Worm (Caenorhabditis elegans) whole organism, midembryonic: Measurements from ENCODE around the gene Y75B8A.28.

Source experiments
- cog-1 ChIP-seq: sonication (generic microtip); optimal IDR thresholded peaks from 2 replicates; lab custom pipeline; 2016; ENCODE audit warnings: missing genetic modification characterization, missing compliant biosample characterization
- klf-2 ChIP-seq: fragments of 200-800 bp; sonication (Bioruptor generic); conservative IDR thresholded peaks from 2 replicates; pipeline ENCODE4 v1.3.6; 2022; ENCODE audit warnings: missing genetic modification reagents, missing genetic modification characterization, missing compliant biosample characterization
- med-1 ChIP-seq: sonication (generic microtip); optimal IDR thresholded peaks from 2 replicates; lab custom pipeline; 2017; ENCODE audit warnings: missing genetic modification characterization, mild to moderate bottlenecking, missing compliant biosample characterization, antibody characterized with exemption, missing genetic modification reagents; ENCODE audit not compliant: insufficient read depth
- tab-1 ChIP-seq: fragments of 200-800 bp; sonication (Bioruptor generic); IDR thresholded peaks from 2 replicates; pipeline ENCODE4 v1.3.6; 2022; ENCODE audit warnings: missing genetic modification characterization, missing compliant biosample characterization
- ztf-29 ChIP-seq: fragments of 200-800 bp; sonication (Bioruptor generic); IDR thresholded peaks from 2 replicates; pipeline ENCODE4 v1.3.6; 2022; ENCODE audit warnings: missing genetic modification reagents, missing genetic modification characterization, missing compliant biosample characterization

DNA sequence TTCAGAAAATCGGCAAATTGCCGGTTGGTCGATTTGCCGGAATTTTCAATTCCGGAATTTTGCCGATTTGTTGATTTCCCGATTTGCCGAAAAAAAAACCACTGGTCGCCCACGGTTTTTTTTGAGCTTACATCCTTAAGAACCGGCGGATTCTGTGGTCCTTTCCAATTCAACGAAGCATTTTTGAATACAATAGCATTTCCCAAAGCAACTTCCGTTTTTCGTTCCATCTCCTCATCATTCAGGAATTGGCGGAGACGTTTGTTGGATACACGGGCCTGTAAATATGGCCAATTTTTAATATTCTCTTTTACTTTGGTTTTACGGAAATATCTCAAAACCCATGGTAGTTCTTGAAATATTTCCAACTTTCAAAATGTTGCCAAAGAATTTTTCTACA is 26.4 kb upstream of the Y75B8A.28 start:
- TF ChIP-seq klf-2 (GFP tag; lab: Robert Waterston, UW): no peak
- TF ChIP-seq med-1: no peak
- TF ChIP-seq cog-1 (tag; lab: Kevin White, UChicago): no peak
- no peak for TF ChIP-seq tab-1 (GFP tag; lab: Robert Waterston, UW)
- TF ChIP-seq ztf-29 (GFP tag; lab: Robert Waterston, UW): no peak
